Worm (Caenorhabditis elegans) whole organism, L4/young adult: ENCODE results near the gene tag-294.

Experiments
- W03F9.2 ChIP-seq: fragments of 150-350 bp; optimal IDR thresholded peaks from 2 replicates; lab custom pipeline; 2014; ENCODE audit warnings: missing biosample characterization, missing genetic modification characterization
- dao-5 ChIP-seq: sonication (generic microtip); optimal IDR thresholded peaks from 2 replicates; lab custom pipeline; 2016; ENCODE audit warnings: missing genotype, missing genetic modification characterization, moderate library complexity, missing compliant biosample characterization
- him-1 ChIP-seq: sonication (generic microtip); optimal IDR thresholded peaks from 2 replicates; lab custom pipeline; 2016; ENCODE audit warnings: missing genotype, missing genetic modification reagents, missing genetic modification characterization, missing compliant biosample characterization

- TF ChIP-seq him-1 (tag; lab: Kevin White, UChicago) (no peak), W03F9.2 (no peak), dao-5 (tag; lab: Kevin White, UChicago) (no peak)
These were observed 1.5 kb upstream of the tag-294 start for ce11 chrX:5764739-5765138.
